Worm (Caenorhabditis elegans) whole organism, late embryonic: ENCODE data around the gene srd-38.

Source experiments
- C08G9.2 ChIP-seq: sonication (generic microtip); optimal IDR thresholded peaks from 2 replicates; lab custom pipeline; 2016; ENCODE audit warnings: mild to moderate bottlenecking, missing genetic modification characterization, moderate library complexity, missing compliant biosample characterization
- C38D4.7 ChIP-seq: fragments of 200-800 bp; sonication (Bioruptor generic); optimal IDR thresholded peaks from 2 replicates; lab custom pipeline; 2018; ENCODE audit warnings: mild to moderate bottlenecking, missing genetic modification characterization, moderate library complexity, missing compliant biosample characterization
- F13H6.1 ChIP-seq: sonication (generic microtip); optimal IDR thresholded peaks from 2 replicates; lab custom pipeline; 2016; ENCODE audit warnings: missing genetic modification characterization, missing compliant biosample characterization
- K02D7.2 ChIP-seq: sonication (generic microtip); optimal IDR thresholded peaks from 2 replicates; lab custom pipeline; 2017; ENCODE audit warnings: mild to moderate bottlenecking, missing genetic modification characterization, missing compliant biosample characterization
- K09A11.1 ChIP-seq: sonication (generic microtip); optimal IDR thresholded peaks from 2 replicates; lab custom pipeline; 2017; ENCODE audit warnings: antibody characterized with exemption, mild to moderate bottlenecking, missing genetic modification characterization, missing compliant biosample characterization; ENCODE audit not compliant: insufficient read depth
- T23F11.4 ChIP-seq: fragments of 200-800 bp; sonication (Bioruptor generic); optimal IDR thresholded peaks from 2 replicates; lab custom pipeline; 2018; ENCODE audit warnings: mild to moderate bottlenecking, missing genetic modification characterization, missing compliant biosample characterization
- ama-1 ChIP-seq: fragments of 150-350 bp; optimal IDR thresholded peaks from 2 replicates; lab custom pipeline; 2014
- ceh-14 ChIP-seq: sonication (generic microtip); optimal IDR thresholded peaks from 2 replicates; lab custom pipeline; 2016; ENCODE audit warnings: missing genotype, missing genetic modification characterization, missing compliant biosample characterization
- ceh-2 ChIP-seq: sonication (generic microtip); optimal IDR thresholded peaks from 2 replicates; lab custom pipeline; 2016; ENCODE audit warnings: missing genotype, missing genetic modification characterization, missing compliant biosample characterization
- ceh-22 ChIP-seq: sonication (generic microtip); optimal IDR thresholded peaks from 2 replicates; lab custom pipeline; 2017; ENCODE audit warnings: missing biosample characterization, missing genetic modification characterization
- ceh-24 ChIP-seq: sonication (generic microtip); optimal IDR thresholded peaks from 2 replicates; lab custom pipeline; 2016; ENCODE audit warnings: mild to moderate bottlenecking, missing genetic modification characterization, missing compliant biosample characterization
- ceh-30 ChIP-seq: fragments of 150-350 bp; optimal IDR thresholded peaks from 2 replicates; lab custom pipeline; 2014; ENCODE audit warnings: missing biosample characterization, missing genetic modification characterization
- ceh-34 ChIP-seq: sonication (generic microtip); optimal IDR thresholded peaks from 2 replicates; lab custom pipeline; 2016; ENCODE audit warnings: mild to moderate bottlenecking, missing genetic modification characterization, missing compliant biosample characterization
- che-1 ChIP-seq: sonication (generic microtip); optimal IDR thresholded peaks from 2 replicates; lab custom pipeline; 2016; ENCODE audit warnings: mild to moderate bottlenecking, missing genetic modification characterization, missing compliant biosample characterization
- dve-1 ChIP-seq: sonication (generic microtip); optimal IDR thresholded peaks from 2 replicates; lab custom pipeline; 2017; ENCODE audit warnings: antibody characterized with exemption, mild to moderate bottlenecking, missing genetic modification characterization, missing compliant biosample characterization
- elt-2 ChIP-seq: sonication (generic microtip); optimal IDR thresholded peaks from 2 replicates; lab custom pipeline; 2016; ENCODE audit warnings: missing genetic modification reagents, missing genetic modification characterization, missing compliant biosample characterization
- elt-4 ChIP-seq: sonication (generic microtip); optimal IDR thresholded peaks from 2 replicates; lab custom pipeline; 2016; ENCODE audit warnings: missing genetic modification characterization, missing compliant biosample characterization
- ets-4 ChIP-seq: sonication (generic microtip); optimal IDR thresholded peaks from 2 replicates; lab custom pipeline; 2016; ENCODE audit warnings: missing genetic modification characterization, missing compliant biosample characterization
- eyg-1 ChIP-seq: sonication (generic microtip); optimal IDR thresholded peaks from 2 replicates; lab custom pipeline; 2016; ENCODE audit warnings: missing genotype, missing genetic modification characterization, missing compliant biosample characterization
- fax-1 ChIP-seq: sonication (generic microtip); optimal IDR thresholded peaks from 2 replicates; lab custom pipeline; 2016; ENCODE audit warnings: missing genotype, missing genetic modification characterization, missing compliant biosample characterization
- fkh-6 ChIP-seq: sonication (generic microtip); optimal IDR thresholded peaks from 2 replicates; lab custom pipeline; 2016; ENCODE audit warnings: missing genetic modification characterization, missing compliant biosample characterization
- gmeb-2 ChIP-seq: sonication (generic microtip); optimal IDR thresholded peaks from 2 replicates; lab custom pipeline; 2016; ENCODE audit warnings: missing genetic modification characterization, inconsistent platforms, missing compliant biosample characterization
- hlh-13 ChIP-seq: fragments of 200-800 bp; sonication (Bioruptor generic); optimal IDR thresholded peaks from 2 replicates; lab custom pipeline; 2018; ENCODE audit warnings: mild to moderate bottlenecking, missing genetic modification characterization, missing compliant biosample characterization
- hlh-15 ChIP-seq: sonication (generic microtip); optimal IDR thresholded peaks from 2 replicates; lab custom pipeline; 2016; ENCODE audit warnings: missing genetic modification characterization, missing compliant biosample characterization
- hlh-30 ChIP-seq: sonication (generic microtip); optimal IDR thresholded peaks from 2 replicates; lab custom pipeline; 2017; ENCODE audit warnings: antibody characterized with exemption, missing genetic modification characterization, missing compliant biosample characterization; ENCODE audit not compliant: insufficient read depth
- lim-6 ChIP-seq: sonication (generic microtip); optimal IDR thresholded peaks from 2 replicates; lab custom pipeline; 2016; ENCODE audit warnings: missing genetic modification characterization, missing compliant biosample characterization
- madf-2 ChIP-seq: sonication (generic microtip); optimal IDR thresholded peaks from 2 replicates; lab custom pipeline; 2017; ENCODE audit warnings: missing genetic modification characterization, missing compliant biosample characterization
- nfya-1 ChIP-seq: sonication (generic microtip); optimal IDR thresholded peaks from 2 replicates; lab custom pipeline; 2017; ENCODE audit warnings: missing genetic modification characterization, mild to moderate bottlenecking, missing compliant biosample characterization, antibody characterized with exemption, moderate library complexity
- nhr-11 ChIP-seq: fragments of 150-350 bp; optimal IDR thresholded peaks from 2 replicates; lab custom pipeline; 2014; ENCODE audit warnings: missing biosample characterization, missing genetic modification characterization
- pag-3 ChIP-seq: sonication (generic microtip); optimal IDR thresholded peaks from 2 replicates; lab custom pipeline; 2016; ENCODE audit warnings: missing compliant biosample characterization, missing genetic modification characterization, borderline replicate concordance
- rnt-1 ChIP-seq: sonication (generic microtip); optimal IDR thresholded peaks from 2 replicates; lab custom pipeline; 2016; ENCODE audit warnings: missing genetic modification characterization, missing compliant biosample characterization
- sdc-2 ChIP-seq: sonication (generic microtip); optimal IDR thresholded peaks from 2 replicates; lab custom pipeline; 2016; ENCODE audit warnings: missing genotype, missing genetic modification characterization, missing compliant biosample characterization
- sox-2 ChIP-seq: fragments of 200-800 bp; sonication (Bioruptor generic); IDR thresholded peaks from 2 replicates; pipeline ENCODE4 v1.3.6; 2022; ENCODE audit warnings: missing genetic modification reagents, missing genetic modification characterization, missing compliant biosample characterization
- tbx-2 ChIP-seq: sonication (generic microtip); optimal IDR thresholded peaks from 2 replicates; lab custom pipeline; 2016; ENCODE audit warnings: missing genetic modification characterization, missing compliant biosample characterization
- tbx-7 ChIP-seq: sonication (generic microtip); optimal IDR thresholded peaks from 2 replicates; lab custom pipeline; 2016; ENCODE audit warnings: missing genotype, missing genetic modification characterization, missing compliant biosample characterization
- unc-3 ChIP-seq, 2 experiments: fragments of 200-800 bp in 1 of 2; sonication (Bioruptor generic) in 1 of 2; sonication (generic microtip) in 1 of 2; conservative IDR thresholded peaks in 1 of 2; optimal IDR thresholded peaks in 1 of 2; 2 replicates each; pipeline versions ENCODE4 v1.3.6 to Lab custom; 2016 to 2022; ENCODE audit warnings: missing compliant biosample characterization in 2 of 2, missing genetic modification characterization in 2 of 2, missing genetic modification reagents in 1 of 2
- unc-42 ChIP-seq: sonication (generic microtip); optimal IDR thresholded peaks from 2 replicates; lab custom pipeline; 2016; ENCODE audit warnings: missing genotype, missing genetic modification characterization, missing compliant biosample characterization
- unc-55 ChIP-seq: sonication (generic microtip); optimal IDR thresholded peaks from 2 replicates; lab custom pipeline; 2017; ENCODE audit warnings: missing biosample characterization, missing genetic modification reagents, missing genetic modification characterization

Gene srd-38

DNA sequence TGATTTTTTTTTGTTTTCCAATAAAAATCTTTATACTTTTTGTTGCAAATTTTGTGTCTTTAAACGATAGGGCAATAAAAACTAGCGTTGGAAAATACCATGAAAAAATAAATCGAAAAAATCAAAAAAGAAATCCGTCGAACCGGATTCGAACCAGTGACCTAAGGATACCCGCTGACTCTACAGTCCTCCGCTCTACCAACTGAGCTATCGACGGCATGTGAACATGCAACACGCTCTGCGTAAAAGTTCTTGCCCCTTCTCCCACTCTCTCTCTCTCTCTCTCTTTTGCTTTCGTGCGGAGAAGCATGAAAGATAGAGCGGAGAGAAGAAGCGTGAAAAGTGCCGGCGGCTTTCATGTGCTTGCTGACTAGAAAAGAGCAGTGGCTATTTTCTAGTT is 27.1 kb upstream of the srd-38 start (continued):
- TF ChIP-seq sox-2 (peak; percentile 68), ceh-14 (tag; lab: Kevin White, UChicago) (peak; percentile 84), ama-1 (lab: Kevin White, UChicago) (no peak), che-1 (tag; lab: Kevin White, UChicago) (peak; percentile 74), tbx-7 (peak; percentile 10), ceh-30 (tag; lab: Kevin White, UChicago) (no peak), C38D4.7 (GFP tag; lab: Kevin White, UChicago) (peak; percentile 77), eyg-1 (tag; lab: Kevin White, UChicago) (peak; percentile 64), dve-1 (tag; lab: Kevin White, UChicago) (peak; percentile 60), ceh-2 (peak; percentile 58), elt-2 (tag; lab: Kevin White, UChicago) (peak; percentile 69), fkh-6 (tag; lab: Kevin White, UChicago) (peak; percentile 64), ceh-24 (peak; percentile 60), fax-1 (tag; lab: Kevin White, UChicago) (peak; percentile 56), F13H6.1 (tag; lab: Kevin White, UChicago) (peak; percentile 69), T23F11.4 (GFP tag; lab: Kevin White, UChicago) (peak; percentile 62), madf-2 (peak; percentile 70), pag-3 (tag; lab: Kevin White, UChicago) (no peak), nfya-1 (tag; lab: Kevin White, UChicago) (peak; percentile 44), hlh-30 (tag; lab: Kevin White, UChicago) (peak; percentile 12), unc-55 (GFP tag; lab: Kevin White, UChicago) (no peak), C08G9.2 (peak; percentile 72), hlh-15 (tag; lab: Kevin White, UChicago) (peak; percentile 80), K02D7.2 (tag; lab: Kevin White, UChicago) (peak; percentile 64), ceh-22 (no peak), K09A11.1 (tag; lab: Kevin White, UChicago) (no peak), tbx-2 (peak; percentile 41), gmeb-2 (peak; percentile 81)

DNA sequence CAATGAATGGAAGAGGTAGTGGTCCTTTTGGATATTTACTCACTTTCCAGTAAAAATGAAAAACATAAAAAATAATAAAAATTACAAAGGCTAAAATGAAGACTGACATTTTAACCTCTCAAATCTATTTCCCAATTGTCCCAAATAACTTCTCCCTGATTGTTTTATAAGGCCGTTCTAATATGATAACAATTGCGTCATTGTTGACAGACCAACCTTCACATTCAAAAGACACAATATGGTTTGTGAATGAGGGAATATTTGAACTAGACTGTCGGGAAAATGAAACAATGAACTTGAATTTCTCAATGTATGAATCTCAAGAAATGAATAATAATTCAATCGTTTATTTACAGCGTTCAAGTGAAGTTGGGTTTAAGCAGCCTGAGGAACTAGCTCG is 24.4 kb upstream of the srd-38 start, which contains the start of gene cyp-14A1:
Gene cyp-14A1, minus strand, starts transcription at position 126 of the 400 bp plus-strand sequence.
- TF ChIP-seq ets-4 (tag; lab: Kevin White, UChicago): no peak
- no peak for TF ChIP-seq unc-42 (tag; lab: Kevin White, UChicago)
- no peak for TF ChIP-seq pag-3 (tag; lab: Kevin White, UChicago)
- no peak for TF ChIP-seq nhr-11 (tag; lab: Kevin White, UChicago)
- TF ChIP-seq rnt-1 (tag; lab: Kevin White, UChicago): no peak
- no peak for TF ChIP-seq elt-2 (tag; lab: Kevin White, UChicago)
- no peak for TF ChIP-seq K09A11.1 (tag; lab: Kevin White, UChicago)
- TF ChIP-seq unc-3 (GFP tag; conservative IDR thresholded peaks at IDR 0.05; lab: Robert Waterston, UW): no peak
- TF ChIP-seq unc-3 (tag; optimal IDR thresholded peaks at IDR 0.05; lab: Kevin White, UChicago): no peak
- no peak for TF ChIP-seq hlh-13 (GFP tag; lab: Kevin White, UChicago)
- no peak for TF ChIP-seq ceh-34 (tag; lab: Kevin White, UChicago)
- TF ChIP-seq eyg-1 (tag; lab: Kevin White, UChicago): no peak
- TF ChIP-seq tbx-7: no peak
- no peak for TF ChIP-seq elt-4 (tag; lab: Kevin White, UChicago)

DNA sequence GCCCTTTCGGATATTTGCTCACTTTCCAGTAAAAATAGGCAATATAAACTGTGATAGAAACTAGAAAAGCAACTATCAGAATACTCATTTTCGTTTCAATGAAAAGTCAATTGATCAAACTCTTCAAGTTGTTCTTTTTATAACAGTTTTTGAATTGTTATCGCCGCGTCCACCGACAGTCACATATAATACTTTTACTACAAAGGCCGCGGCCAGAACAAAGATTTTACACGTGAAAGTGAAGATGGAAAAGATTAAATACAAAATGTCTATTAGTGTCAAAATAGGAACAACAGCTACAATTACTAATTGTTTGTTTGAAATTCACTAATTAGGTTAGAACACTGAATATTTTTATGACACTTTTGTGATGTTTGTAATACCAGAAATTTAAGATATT is 22.0 kb upstream of the srd-38 start, which contains the start of gene cyp-14A2:
Gene cyp-14A2, minus strand, starts transcription at position 101 of the 400 bp plus-strand sequence.
- TF ChIP-seq eyg-1 (tag; lab: Kevin White, UChicago): no peak
- no peak for TF ChIP-seq sdc-2 (tag; lab: Kevin White, UChicago)
- TF ChIP-seq lim-6: no peak
